Fruit fly (Drosophila melanogaster) whole organism, embryonic: ENCODE data around the gene CG18265.
A peak's percentile ranks its signal among the peaks of the same experiment; 100 is the strongest.

Source experiments
- Atf3 ChIP-seq: fragments of 200-800 bp; sonication (Bioruptor generic); optimal IDR thresholded peaks from 3 replicates; lab custom pipeline; 2016; ENCODE audit warnings: missing biosample characterization, missing genetic modification characterization
- Atf6 ChIP-seq: fragments of 200-800 bp; sonication (Bioruptor generic); IDR thresholded peaks from 2 replicates; pipeline ENCODE4 v1.3.6; 2022; ENCODE audit warnings: missing biosample characterization, missing genetic modification characterization
- BEAF-32 ChIP-seq: fragments of 200-800 bp; sonication (Bioruptor generic); optimal IDR thresholded peaks from 3 replicates; lab custom pipeline; 2017; ENCODE audit warnings: missing biosample characterization, missing genetic modification characterization, mild to moderate bottlenecking, moderate library complexity, missing genetic modification reagents
- CG10431 ChIP-seq: fragments of 200-800 bp; sonication (Bioruptor generic); optimal IDR thresholded peaks from 3 replicates; lab custom pipeline; 2018; ENCODE audit warnings: missing biosample characterization, mild to moderate bottlenecking, missing genetic modification characterization
- CG11093 ChIP-seq: fragments of 200-800 bp; sonication (Bioruptor generic); IDR thresholded peaks from 3 replicates; pipeline ENCODE4 v1.3.6; 2022; ENCODE audit warnings: missing biosample characterization, missing genetic modification characterization
- CG12391 ChIP-seq: fragments of 200-800 bp; sonication (Bioruptor generic); optimal IDR thresholded peaks from 3 replicates; lab custom pipeline; 2018; ENCODE audit warnings: missing biosample characterization, mild to moderate bottlenecking, missing genetic modification characterization, moderate library complexity
- CG15011 ChIP-seq: fragments of 200-800 bp; sonication (Bioruptor generic); optimal IDR thresholded peaks from 3 replicates; lab custom pipeline; 2018; ENCODE audit warnings: missing biosample characterization, mild to moderate bottlenecking, missing genetic modification characterization
- CG1529 ChIP-seq: fragments of 200-800 bp; sonication (Bioruptor generic); optimal IDR thresholded peaks from 3 replicates; lab custom pipeline; 2018; ENCODE audit warnings: missing biosample characterization, missing genetic modification characterization
- CG1603 ChIP-seq: fragments of 200-800 bp; sonication (Bioruptor generic); optimal IDR thresholded peaks from 2 replicates; lab custom pipeline; 2019; ENCODE audit warnings: missing biosample characterization, mild to moderate bottlenecking, missing genetic modification characterization, moderate library complexity
- CG16863 ChIP-seq: fragments of 200-800 bp; sonication (Bioruptor generic); optimal IDR thresholded peaks from 3 replicates; lab custom pipeline; 2016; ENCODE audit warnings: missing biosample characterization, missing genetic modification characterization
- CG17385 ChIP-seq: fragments of 200-800 bp; sonication (Bioruptor generic); optimal IDR thresholded peaks from 3 replicates; lab custom pipeline; 2018; ENCODE audit warnings: missing biosample characterization, mild to moderate bottlenecking, missing genetic modification characterization
- CG18476 ChIP-seq: fragments of 200-800 bp; sonication (Bioruptor generic); optimal IDR thresholded peaks from 2 replicates; lab custom pipeline; 2016; ENCODE audit warnings: missing biosample characterization, mild to moderate bottlenecking, missing genetic modification characterization
- CG18599 ChIP-seq: fragments of 200-800 bp; sonication (Bioruptor generic); optimal IDR thresholded peaks from 3 replicates; lab custom pipeline; 2017; ENCODE audit warnings: missing biosample characterization, missing genetic modification characterization, mild to moderate bottlenecking, moderate library complexity, missing genetic modification reagents
- CG18764 ChIP-seq: fragments of 200-800 bp; sonication (Bioruptor generic); optimal IDR thresholded peaks from 3 replicates; lab custom pipeline; 2016; ENCODE audit warnings: missing biosample characterization, missing genetic modification characterization
- CG2202 ChIP-seq: fragments of 200-800 bp; sonication (Bioruptor generic); optimal IDR thresholded peaks from 2 replicates; lab custom pipeline; 2018; ENCODE audit warnings: missing biosample characterization, mild to moderate bottlenecking, missing genetic modification characterization
- CG32767 ChIP-seq: fragments of 200-800 bp; sonication (Bioruptor generic); IDR thresholded peaks from 2 replicates; pipeline ENCODE4 v1.3.6; 2022; ENCODE audit warnings: missing biosample characterization, missing genetic modification characterization
- CG33213 ChIP-seq: fragments of 200-800 bp; sonication (Bioruptor generic); optimal IDR thresholded peaks from 3 replicates; lab custom pipeline; 2016; ENCODE audit warnings: missing biosample characterization, missing genetic modification characterization
- CG34224 ChIP-seq: fragments of 200-800 bp; sonication (Bioruptor generic); IDR thresholded peaks from 3 replicates; pipeline ENCODE4 v1.3.6; 2022; ENCODE audit warnings: missing biosample characterization, missing genetic modification characterization; ENCODE audit not compliant: partially characterized antibody
- CG3995 ChIP-seq: fragments of 200-800 bp; sonication (Bioruptor generic); optimal IDR thresholded peaks from 3 replicates; lab custom pipeline; 2016; ENCODE audit warnings: missing biosample characterization, missing genetic modification characterization
- CG4282 ChIP-seq: fragments of 200-800 bp; sonication (Bioruptor generic); optimal IDR thresholded peaks from 2 replicates; lab custom pipeline; 2016; ENCODE audit warnings: missing biosample characterization, missing genetic modification characterization
- CG43689 ChIP-seq: fragments of 200-800 bp; sonication (Bioruptor generic); IDR thresholded peaks from 2 replicates; pipeline ENCODE4 v1.3.6; 2022; ENCODE audit warnings: missing biosample characterization, missing genetic modification characterization
- CG4707 ChIP-seq: fragments of 200-800 bp; sonication (Bioruptor generic); optimal IDR thresholded peaks from 2 replicates; lab custom pipeline; 2018; ENCODE audit warnings: missing biosample characterization, mild to moderate bottlenecking, missing genetic modification characterization, moderate library complexity
- CG7372 ChIP-seq: fragments of 200-800 bp; sonication (Bioruptor generic); IDR thresholded peaks from 2 replicates; pipeline ENCODE4 v1.3.6; 2022; ENCODE audit warnings: missing biosample characterization, missing genetic modification characterization
- CG8089 ChIP-seq: fragments of 200-800 bp; sonication (Bioruptor generic); optimal IDR thresholded peaks from 3 replicates; lab custom pipeline; 2016; ENCODE audit warnings: missing biosample characterization, missing genetic modification characterization
- CG8281 ChIP-seq: fragments of 200-800 bp; sonication (Bioruptor generic); optimal IDR thresholded peaks from 2 replicates; lab custom pipeline; 2018; ENCODE audit warnings: missing biosample characterization, mild to moderate bottlenecking, missing genetic modification characterization, moderate library complexity
- CG9817 ChIP-seq: fragments of 200-800 bp; sonication (Bioruptor generic); optimal IDR thresholded peaks from 2 replicates; lab custom pipeline; 2018; ENCODE audit warnings: missing biosample characterization, mild to moderate bottlenecking, missing genetic modification characterization, moderate library complexity
- CTCF ChIP-seq: fragments of 200-800 bp; sonication (Bioruptor generic); optimal IDR thresholded peaks from 2 replicates; lab custom pipeline; 2017; ENCODE audit warnings: missing biosample characterization, mild to moderate bottlenecking, missing genetic modification characterization, moderate library complexity
- Chrac-16 ChIP-seq: fragments of 200-800 bp; sonication (Bioruptor generic); optimal IDR thresholded peaks from 3 replicates; lab custom pipeline; 2016; ENCODE audit warnings: missing biosample characterization, missing genetic modification characterization
- Hr51 ChIP-seq, 2 experiments: fragments of 200-800 bp; sonication (Bioruptor generic); optimal IDR thresholded peaks; 2 replicates in 1 of 2; 3 replicates in 1 of 2; lab custom pipeline; 2016 to 2018; ENCODE audit warnings: missing biosample characterization in 2 of 2, missing genetic modification characterization in 2 of 2, mild to moderate bottlenecking in 1 of 2, moderate library complexity in 1 of 2
- Lpt ChIP-seq: fragments of >200 bp; optimal IDR thresholded peaks from 2 replicates; lab custom pipeline; 2018; ENCODE audit warnings: missing biosample characterization, missing genetic modification characterization
- MBD-R2 ChIP-seq: fragments of 200-800 bp; sonication (Bioruptor generic); IDR thresholded peaks from 2 replicates; pipeline ENCODE4 v1.3.6; 2022; ENCODE audit warnings: missing biosample characterization, missing genetic modification characterization
- Mes4 ChIP-seq: fragments of 200-800 bp; sonication (Bioruptor generic); optimal IDR thresholded peaks from 2 replicates; lab custom pipeline; 2016; ENCODE audit warnings: missing biosample characterization, missing genetic modification characterization
- Myb ChIP-seq: fragments of 200-800 bp; sonication (Bioruptor generic); optimal IDR thresholded peaks from 2 replicates; lab custom pipeline; 2016; ENCODE audit warnings: missing biosample characterization, missing genetic modification characterization
- Nf-YB ChIP-seq: fragments of 200-800 bp; sonication (Bioruptor generic); optimal IDR thresholded peaks from 3 replicates; lab custom pipeline; 2019; ENCODE audit warnings: missing biosample characterization, mild to moderate bottlenecking, missing genetic modification characterization, moderate library complexity
- Spps ChIP-seq: fragments of 200-800 bp; sonication (Bioruptor generic); optimal IDR thresholded peaks from 2 replicates; lab custom pipeline; 2018; ENCODE audit warnings: missing biosample characterization, mild to moderate bottlenecking, missing genetic modification characterization
- abd-A ChIP-seq: fragments of 200-800 bp; sonication (Bioruptor generic); optimal IDR thresholded peaks from 3 replicates; lab custom pipeline; 2019; ENCODE audit warnings: missing biosample characterization, mild to moderate bottlenecking, missing genetic modification characterization, moderate library complexity
- az2 ChIP-seq: fragments of 200-800 bp; sonication (Bioruptor generic); optimal IDR thresholded peaks from 3 replicates; lab custom pipeline; 2016; ENCODE audit warnings: missing biosample characterization, missing genetic modification characterization
- bcd ChIP-seq: fragments of 200-800 bp; sonication (Bioruptor generic); optimal IDR thresholded peaks from 2 replicates; lab custom pipeline; 2017; ENCODE audit warnings: missing biosample characterization, mild to moderate bottlenecking, missing genetic modification characterization
- bigmax ChIP-seq: fragments of 200-800 bp; sonication (Bioruptor generic); optimal IDR thresholded peaks from 2 replicates; lab custom pipeline; 2018; ENCODE audit warnings: missing biosample characterization, mild to moderate bottlenecking, missing genetic modification characterization
- caup ChIP-seq: fragments of 200-800 bp; sonication (Bioruptor generic); optimal IDR thresholded peaks from 3 replicates; lab custom pipeline; 2017; ENCODE audit warnings: missing biosample characterization, mild to moderate bottlenecking, missing genetic modification characterization, moderate library complexity; ENCODE audit not compliant: severe bottlenecking
- chinmo ChIP-seq: fragments of 200-800 bp; sonication (Bioruptor generic); IDR thresholded peaks from 4 replicates; pipeline ENCODE4 v1.3.6; 2022; ENCODE audit warnings: missing biosample characterization, missing genetic modification characterization; ENCODE audit not compliant: partially characterized antibody
- crol ChIP-seq: fragments of 200-800 bp; sonication (Bioruptor generic); IDR thresholded peaks from 2 replicates; pipeline ENCODE4 v1.3.6; 2022; ENCODE audit warnings: missing biosample characterization, missing genetic modification characterization
- disco-r ChIP-seq: fragments of 200-800 bp; sonication (Bioruptor generic); optimal IDR thresholded peaks from 2 replicates; lab custom pipeline; 2016; ENCODE audit warnings: missing biosample characterization, missing genetic modification characterization
- fd96Cb ChIP-seq: fragments of 200-800 bp; sonication (Bioruptor generic); optimal IDR thresholded peaks from 2 replicates; lab custom pipeline; 2018; ENCODE audit warnings: missing biosample characterization, mild to moderate bottlenecking, missing genetic modification characterization, moderate library complexity
- pfk ChIP-seq: fragments of 200-800 bp; sonication (Bioruptor generic); optimal IDR thresholded peaks from 2 replicates; lab custom pipeline; 2018; ENCODE audit warnings: missing biosample characterization, mild to moderate bottlenecking, missing genetic modification characterization, moderate library complexity
- shn ChIP-seq: fragments of 200-800 bp; sonication (Bioruptor generic); optimal IDR thresholded peaks from 3 replicates; lab custom pipeline; 2016; ENCODE audit warnings: missing biosample characterization, missing genetic modification characterization
- sug ChIP-seq: fragments of 200-800 bp; optimal IDR thresholded peaks from 2 replicates; lab custom pipeline; 2019; ENCODE audit warnings: missing biosample characterization, mild to moderate bottlenecking, missing genetic modification characterization, moderate library complexity
- tna ChIP-seq: fragments of 200-800 bp; sonication (Bioruptor generic); IDR thresholded peaks from 2 replicates; pipeline ENCODE4 v1.3.6; 2022; ENCODE audit warnings: missing biosample characterization, missing genetic modification characterization; ENCODE audit not compliant: partially characterized antibody
- trh ChIP-seq: fragments of 200-800 bp; sonication (Bioruptor generic); optimal IDR thresholded peaks from 2 replicates; lab custom pipeline; 2016; ENCODE audit warnings: missing biosample characterization, missing genetic modification characterization
- vvl ChIP-seq: fragments of 200-800 bp; sonication (Bioruptor generic); IDR thresholded peaks from 2 replicates; pipeline ENCODE4 v1.3.6; 2022; ENCODE audit warnings: missing biosample characterization, missing genetic modification characterization

CG18265 gene

dm6 chr3L:17430390-17430789 lies 8.8 kb upstream of the CG18265 start (continued):
- TF ChIP-seq Nf-YB (GFP tag; lab: Kevin White, UChicago) (no peak), disco-r (GFP tag; lab: Kevin White, UChicago) (no peak), CG18476 (no peak), CG1603 (no peak), CG3995 (GFP tag; lab: Kevin White, UChicago) (no peak), CG11093 (GFP tag; lab: Robert Waterston, UW) (no peak), CG16863 (no peak), shn (no peak), CG12391 (no peak), Atf6 (GFP tag; lab: Robert Waterston, UW) (no peak; the same call in 1 of the 2 replicates), CG32767 (GFP tag; lab: Robert Waterston, UW) (no peak), chinmo (peak; percentile 87; the same call in 3 of the 4 replicates), CG33213 (GFP tag; lab: Kevin White, UChicago) (no peak), CG1529 (no peak), CG34224 (GFP tag; lab: Robert Waterston, UW) (no peak), BEAF-32 (no peak), abd-A (tag; lab: Kevin White, UChicago) (peak; percentile 39)

- TF ChIP-seq Lpt (GFP tag; lab: Kevin White, UChicago) = no peak
- no peak for TF ChIP-seq CG10431 (GFP tag; lab: Kevin White, UChicago)
- TF ChIP-seq Myb (GFP tag; lab: Kevin White, UChicago) = no peak
- peak; percentile 1 for TF ChIP-seq CG17385
- TF ChIP-seq pfk (GFP tag; lab: Kevin White, UChicago) = peak; percentile 81
- TF ChIP-seq CTCF (GFP tag; lab: Kevin White, UChicago) = no peak
- no peak for TF ChIP-seq CG8089 (GFP tag; lab: Kevin White, UChicago)
- TF ChIP-seq fd96Cb = no peak
- peak in 1 of 2 experiments; percentile 31 for TF ChIP-seq Hr51 (GFP tag; optimal IDR thresholded peaks at IDR 0.05; lab: Kevin White, UChicago)
- no peak for TF ChIP-seq vvl (GFP tag; lab: Robert Waterston, UW)
- no peak for TF ChIP-seq MBD-R2
- no peak for TF ChIP-seq CG18764 (GFP tag; lab: Kevin White, UChicago)
- TF ChIP-seq tna (GFP tag; lab: Robert Waterston, UW) = no peak
- TF ChIP-seq CG8281 (tag; lab: Kevin White, UChicago) = no peak
- peak; percentile 5 for TF ChIP-seq CG9817
- peak; percentile 5 for TF ChIP-seq caup
- no peak for TF ChIP-seq Chrac-16
- no peak for TF ChIP-seq CG32767 (GFP tag; lab: Robert Waterston, UW)
- no peak for TF ChIP-seq CG15011 (GFP tag; lab: Kevin White, UChicago)
- TF ChIP-seq CG7372 = no peak
- no peak for TF ChIP-seq crol
- no peak for TF ChIP-seq Spps (tag; lab: Kevin White, UChicago)
- TF ChIP-seq sug (tag; lab: Kevin White, UChicago) = peak; percentile 60
- no peak for TF ChIP-seq CG18599 (GFP tag; lab: Kevin White, UChicago)
- no peak for TF ChIP-seq bigmax
- TF ChIP-seq Mes4 = no peak
- no peak for TF ChIP-seq CG4282 (GFP tag; lab: Kevin White, UChicago)
- TF ChIP-seq CG2202 (tag; lab: Kevin White, UChicago) = no peak
- no peak for TF ChIP-seq az2 (GFP tag; lab: Kevin White, UChicago)
- TF ChIP-seq trh (GFP tag; lab: Kevin White, UChicago) = no peak
- no peak for TF ChIP-seq CG43689 (GFP tag; lab: Robert Waterston, UW)
- TF ChIP-seq Atf3 = no peak
- TF ChIP-seq bcd (GFP tag; lab: Kevin White, UChicago) = no peak
- no peak for TF ChIP-seq BEAF-32
- TF ChIP-seq CG4707 (GFP tag; lab: Kevin White, UChicago) = no peak
Measured at dm6 chr3L:17430957-17431585, 8.1 kb upstream of the CG18265 start.
